Worm (Caenorhabditis elegans) whole organism, mixed stage, embryonic: ENCODE data around the gene srr-1.

ENCODE experiments used
- M03D4.4 ChIP-seq: sonication (generic microtip); optimal IDR thresholded peaks from 2 replicates; lab custom pipeline; 2017; ENCODE audit warnings: mild to moderate bottlenecking, missing genetic modification characterization, missing compliant biosample characterization
- bed-3 ChIP-seq: fragments of 200-800 bp; sonication (Bioruptor generic); optimal IDR thresholded peaks from 3 replicates; lab custom pipeline; 2018; ENCODE audit warnings: mild to moderate bottlenecking, missing genetic modification characterization, moderate library complexity, missing compliant biosample characterization
- blmp-1 ChIP-seq: fragments of 150-350 bp; optimal IDR thresholded peaks from 2 replicates; lab custom pipeline; 2014; ENCODE audit warnings: missing biosample characterization, missing genetic modification characterization
- ceh-39 ChIP-seq: fragments of 150-350 bp; optimal IDR thresholded peaks from 2 replicates; lab custom pipeline; 2014; ENCODE audit warnings: missing biosample characterization, missing genetic modification characterization
- ceh-43 ChIP-seq: fragments of 200-800 bp; sonication (Bioruptor generic); optimal IDR thresholded peaks from 2 replicates; lab custom pipeline; 2018; ENCODE audit warnings: mild to moderate bottlenecking, missing genetic modification characterization, moderate library complexity, missing compliant biosample characterization
- ceh-83 ChIP-seq: fragments of 200-800 bp; sonication (Bioruptor generic); optimal IDR thresholded peaks from 2 replicates; lab custom pipeline; 2018; ENCODE audit warnings: mild to moderate bottlenecking, missing genetic modification characterization, missing compliant biosample characterization
- ces-1 ChIP-seq: fragments of 150-350 bp; optimal IDR thresholded peaks from 2 replicates; lab custom pipeline; 2014; ENCODE audit warnings: missing biosample characterization, missing genetic modification reagents, missing genetic modification characterization
- cnd-1 ChIP-seq: fragments of 200-800 bp; sonication (Bioruptor generic); optimal IDR thresholded peaks from 2 replicates; lab custom pipeline; 2018; ENCODE audit warnings: mild to moderate bottlenecking, missing genetic modification characterization, missing compliant biosample characterization
- drap-1 ChIP-seq: fragments of 200-800 bp; sonication (Bioruptor generic); optimal IDR thresholded peaks from 3 replicates; lab custom pipeline; 2018; ENCODE audit warnings: mild to moderate bottlenecking, missing genetic modification characterization, missing compliant biosample characterization
- elt-1 ChIP-seq: sonication (generic microtip); optimal IDR thresholded peaks from 2 replicates; lab custom pipeline; 2017; ENCODE audit warnings: missing genetic modification characterization, mild to moderate bottlenecking, missing compliant biosample characterization, antibody characterized with exemption, moderate library complexity, borderline replicate concordance; ENCODE audit not compliant: insufficient read depth
- elt-3 ChIP-seq: fragments of 150-350 bp; optimal IDR thresholded peaks from 2 replicates; lab custom pipeline; 2014; ENCODE audit warnings: missing biosample characterization, missing genetic modification characterization
- flh-1 ChIP-seq: fragments of 200-800 bp; sonication (Bioruptor generic); optimal IDR thresholded peaks from 2 replicates; lab custom pipeline; 2018; ENCODE audit warnings: mild to moderate bottlenecking, missing genetic modification characterization, moderate library complexity, missing compliant biosample characterization
- ham-2 ChIP-seq: fragments of 200-800 bp; sonication (Bioruptor generic); optimal IDR thresholded peaks from 2 replicates; lab custom pipeline; 2018; ENCODE audit warnings: mild to moderate bottlenecking, missing genetic modification characterization, missing compliant biosample characterization
- hlh-1 ChIP-seq: fragments of 150-350 bp; optimal IDR thresholded peaks from 2 replicates; lab custom pipeline; 2014; ENCODE audit warnings: missing biosample characterization, missing genetic modification reagents, missing genetic modification characterization
- lin-13 ChIP-seq: fragments of 150-350 bp; optimal IDR thresholded peaks from 2 replicates; lab custom pipeline; 2014; ENCODE audit warnings: missing biosample characterization, missing genetic modification characterization
- lin-32 ChIP-seq: fragments of 200-800 bp; sonication (Bioruptor generic); optimal IDR thresholded peaks from 2 replicates; lab custom pipeline; 2018; ENCODE audit warnings: mild to moderate bottlenecking, missing genetic modification characterization, missing compliant biosample characterization
- lsy-2 ChIP-seq: fragments of 150-350 bp; optimal IDR thresholded peaks from 2 replicates; lab custom pipeline; 2014; ENCODE audit warnings: missing biosample characterization, missing genetic modification characterization
- mab-5 ChIP-seq: fragments of 150-350 bp; optimal IDR thresholded peaks from 2 replicates; lab custom pipeline; 2014; ENCODE audit warnings: missing biosample characterization, missing genetic modification characterization
- mep-1 ChIP-seq: fragments of 150-350 bp; optimal IDR thresholded peaks from 2 replicates; lab custom pipeline; 2017; ENCODE audit warnings: missing biosample characterization, missing genetic modification reagents, missing genetic modification characterization, inconsistent platforms
- mls-2 ChIP-seq: sonication (generic microtip); optimal IDR thresholded peaks from 2 replicates; lab custom pipeline; 2016; ENCODE audit warnings: mild to moderate bottlenecking, missing genetic modification characterization, moderate library complexity, missing compliant biosample characterization
- nhr-12 ChIP-seq: fragments of 150-350 bp; optimal IDR thresholded peaks from 2 replicates; lab custom pipeline; 2014; ENCODE audit warnings: missing biosample characterization, missing genetic modification characterization
- nhr-2 ChIP-seq: fragments of 150-350 bp; optimal IDR thresholded peaks from 2 replicates; lab custom pipeline; 2014; ENCODE audit warnings: missing biosample characterization, missing genetic modification characterization
- nhr-237 ChIP-seq: fragments of 150-350 bp; optimal IDR thresholded peaks from 2 replicates; lab custom pipeline; 2014; ENCODE audit warnings: missing biosample characterization, missing genetic modification characterization
- nhr-28 ChIP-seq: fragments of 150-350 bp; optimal IDR thresholded peaks from 2 replicates; lab custom pipeline; 2014; ENCODE audit warnings: missing biosample characterization, missing genetic modification characterization
- nhr-76 ChIP-seq: sonication (generic microtip); optimal IDR thresholded peaks from 2 replicates; lab custom pipeline; 2017; ENCODE audit warnings: missing biosample characterization, missing genetic modification characterization
- sem-2 ChIP-seq: fragments of 200-800 bp; sonication (Bioruptor generic); optimal IDR thresholded peaks from 2 replicates; lab custom pipeline; 2018; ENCODE audit warnings: mild to moderate bottlenecking, missing genetic modification characterization, missing compliant biosample characterization
- snpc-4 ChIP-seq: fragments of 150-350 bp; optimal IDR thresholded peaks from 2 replicates; lab custom pipeline; 2014; ENCODE audit warnings: missing biosample characterization, missing genetic modification characterization
- sptf-1 ChIP-seq: sonication (generic microtip); optimal IDR thresholded peaks from 2 replicates; lab custom pipeline; 2017; ENCODE audit warnings: mild to moderate bottlenecking, missing genetic modification characterization, moderate library complexity, missing compliant biosample characterization
- tbx-8 ChIP-seq: fragments of 200-800 bp; sonication (Bioruptor generic); optimal IDR thresholded peaks from 2 replicates; lab custom pipeline; 2018; ENCODE audit warnings: mild to moderate bottlenecking, missing genetic modification characterization, moderate library complexity, missing compliant biosample characterization
- unc-120 ChIP-seq: sonication (generic microtip); optimal IDR thresholded peaks from 2 replicates; lab custom pipeline; 2017; ENCODE audit warnings: missing genetic modification characterization, missing compliant biosample characterization; ENCODE audit not compliant: poor library complexity, severe bottlenecking
- unc-39 ChIP-seq: fragments of 150-350 bp; optimal IDR thresholded peaks from 2 replicates; lab custom pipeline; 2014; ENCODE audit warnings: missing biosample characterization, missing genetic modification characterization
- unc-62 ChIP-seq: fragments of 150-350 bp; optimal IDR thresholded peaks from 2 replicates; lab custom pipeline; 2014; ENCODE audit warnings: missing biosample characterization, missing genetic modification reagents, missing genetic modification characterization
- zip-8 ChIP-seq: fragments of 150-350 bp; optimal IDR thresholded peaks from 2 replicates; lab custom pipeline; 2014; ENCODE audit warnings: missing biosample characterization, missing genetic modification characterization
- ztf-11 ChIP-seq: fragments of 150-350 bp; optimal IDR thresholded peaks from 2 replicates; lab custom pipeline; 2014; ENCODE audit warnings: missing biosample characterization, missing genetic modification characterization

Gene srr-1

DNA sequence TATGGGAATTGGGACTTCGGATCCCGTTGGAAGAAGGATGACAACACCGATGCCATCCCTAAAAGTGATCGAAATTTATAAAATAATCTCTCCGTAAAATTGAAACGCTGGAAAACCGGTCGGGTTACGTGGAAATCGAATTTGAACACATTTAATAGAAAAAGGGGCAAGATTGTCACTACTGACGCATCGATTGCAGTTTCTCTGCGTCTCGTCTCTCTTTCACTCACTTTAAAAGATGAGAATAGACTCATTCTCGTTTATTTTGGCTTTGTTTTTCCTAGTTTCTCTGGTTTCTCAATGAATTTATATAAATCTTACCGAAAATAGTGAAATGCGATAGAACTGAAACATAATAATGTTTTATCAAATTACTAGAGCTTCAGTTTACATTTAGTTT lies 11.9 kb downstream of the srr-1 start, which contains the start of gene scyl-1:
Gene scyl-1, minus strand, starts transcription at position 56 of the 400 bp plus-strand sequence.
- TF ChIP-seq sptf-1 (tag; lab: Kevin White, UChicago) = peak; percentile 64
- TF ChIP-seq nhr-28 = no peak
- no peak for TF ChIP-seq tbx-8 (GFP tag; lab: Kevin White, UChicago)
- TF ChIP-seq zip-8 (tag; lab: Kevin White, UChicago) = no peak
- no peak for TF ChIP-seq ham-2
- TF ChIP-seq unc-62 (GFP tag; lab: Kevin White, UChicago) = peak; percentile 16
- peak; percentile 86 for TF ChIP-seq ces-1 (GFP tag; lab: Kevin White, UChicago)
- TF ChIP-seq nhr-2 (tag; lab: Kevin White, UChicago) = no peak
- TF ChIP-seq ceh-43 = no peak
- no peak for TF ChIP-seq lin-32 (GFP tag; lab: Kevin White, UChicago)
- TF ChIP-seq drap-1 = peak; percentile 32
- peak; percentile 57 for TF ChIP-seq hlh-1 (tag; lab: Kevin White, UChicago)
- peak; percentile 52 for TF ChIP-seq nhr-237 (tag; lab: Kevin White, UChicago)
- peak; percentile 61 for TF ChIP-seq lsy-2 (tag; lab: Kevin White, UChicago)
- TF ChIP-seq cnd-1 (tag; lab: Kevin White, UChicago) = no peak
- TF ChIP-seq flh-1 = no peak
- peak; percentile 36 for TF ChIP-seq lin-13
- peak; percentile 19 for TF ChIP-seq blmp-1
- peak; percentile 7 for TF ChIP-seq mls-2
- no peak for TF ChIP-seq snpc-4
- no peak for TF ChIP-seq nhr-76 (tag; lab: Kevin White, UChicago)
- no peak for TF ChIP-seq elt-1 (tag; lab: Kevin White, UChicago)
- no peak for TF ChIP-seq unc-39 (tag; lab: Kevin White, UChicago)
- TF ChIP-seq sem-2 = no peak
- TF ChIP-seq ztf-11 (tag; lab: Kevin White, UChicago) = peak; percentile 3
- no peak for TF ChIP-seq elt-3 (tag; lab: Kevin White, UChicago)
- TF ChIP-seq nhr-12 = no peak
- TF ChIP-seq M03D4.4 (tag; lab: Kevin White, UChicago) = peak; percentile 36
- no peak for TF ChIP-seq mab-5 (tag; lab: Kevin White, UChicago)
- no peak for TF ChIP-seq unc-120 (tag; lab: Kevin White, UChicago)
- no peak for TF ChIP-seq ceh-39 (tag; lab: Kevin White, UChicago)
- peak; percentile 66 for TF ChIP-seq mep-1 (tag; lab: Kevin White, UChicago)
- TF ChIP-seq ceh-83 (GFP tag; lab: Kevin White, UChicago) = peak; percentile 17
- TF ChIP-seq bed-3 = no peak

ce11 chrV:13036466-13036865 lies 17.1 kb downstream of the srr-1 start, which contains the start of gene W07G4.2:
Gene W07G4.2 (minus strand): TSS chrV:13036566.
- TF ChIP-seq unc-120 (tag; lab: Kevin White, UChicago) (no peak), nhr-28 (no peak), flh-1 (no peak), sptf-1 (tag; lab: Kevin White, UChicago) (no peak), nhr-12 (no peak), lsy-2 (tag; lab: Kevin White, UChicago) (no peak), drap-1 (no peak), ces-1 (GFP tag; lab: Kevin White, UChicago) (no peak), unc-62 (GFP tag; lab: Kevin White, UChicago) (no peak), zip-8 (tag; lab: Kevin White, UChicago) (no peak), nhr-76 (tag; lab: Kevin White, UChicago) (no peak), M03D4.4 (tag; lab: Kevin White, UChicago) (no peak), mep-1 (tag; lab: Kevin White, UChicago) (no peak), ham-2 (no peak), elt-3 (tag; lab: Kevin White, UChicago) (no peak)

ce11 chrV:13034604-13035003 lies 18.9 kb downstream of the srr-1 start, which contains the start of gene W07G4.7:
Gene W07G4.7 (minus strand): TSS chrV:13034704.
- TF ChIP-seq ztf-11 (tag; lab: Kevin White, UChicago) (no peak), M03D4.4 (tag; lab: Kevin White, UChicago) (no peak), nhr-28 (no peak), lsy-2 (tag; lab: Kevin White, UChicago) (no peak), ceh-83 (GFP tag; lab: Kevin White, UChicago) (no peak), ceh-39 (tag; lab: Kevin White, UChicago) (no peak), mab-5 (tag; lab: Kevin White, UChicago) (no peak), sptf-1 (tag; lab: Kevin White, UChicago) (no peak), unc-120 (tag; lab: Kevin White, UChicago) (no peak), ceh-43 (no peak), lin-13 (no peak)
